Worm (Caenorhabditis elegans): Measurements from ENCODE around the gene F13H8.6.

F13H8.6 gene

ce11 chrII:6335358-6335757 lies 48.6 kb upstream of the F13H8.6 start, which contains the start of gene C32D5.14 (continued):
- TF ChIP-seq efl-1 (optimal IDR thresholded peaks at IDR 0.05) (no peak), efl-1 (GFP tag; optimal IDR thresholded peaks at IDR 0.05 in 1 of 2) (peak in 1 of 2 experiments; percentile 88), dsc-1 (tag; optimal IDR thresholded peaks at IDR 0.05) (peak; percentile 31), grh-1 (GFP tag; IDR thresholded peaks at IDR 0.05) (no peak), C16A3.4 (tag; optimal IDR thresholded peaks at IDR 0.05) (no peak), ces-1 (GFP tag; optimal IDR thresholded peaks at IDR 0.05) (no peak), C04F5.9 (tag; optimal IDR thresholded peaks at IDR 0.05) (no peak)

- no peak for TF ChIP-seq blmp-1 (tag; optimal IDR thresholded peaks at IDR 0.05)
- TF ChIP-seq ceh-63 (GFP tag; optimal IDR thresholded peaks at IDR 0.05), result no peak
- TF ChIP-seq pqm-1 (tag; optimal IDR thresholded peaks at IDR 0.05), result no peak
- TF ChIP-seq ztf-4 (tag; optimal IDR thresholded peaks at IDR 0.05), result no peak
- TF ChIP-seq nhr-237 (tag; optimal IDR thresholded peaks at IDR 0.05), result no peak
- TF ChIP-seq hlh-4 (tag; optimal IDR thresholded peaks at IDR 0.05), result no peak
- TF ChIP-seq unc-86 (tag; optimal IDR thresholded peaks at IDR 0.05), result no peak
- TF ChIP-seq mef-2 (tag; optimal IDR thresholded peaks at IDR 0.05), result no peak
- peak in 1 of 2 experiments; percentile 7 for TF ChIP-seq lin-35 (GFP tag; optimal IDR thresholded peaks at IDR 0.05)
- no peak for TF ChIP-seq lsy-2 (tag; optimal IDR thresholded peaks at IDR 0.05)
- no peak for TF ChIP-seq tbx-2 (tag; optimal IDR thresholded peaks at IDR 0.05)
- TF ChIP-seq hlh-17 (GFP tag; optimal IDR thresholded peaks at IDR 0.05; ENCODE audit: borderline replicate concordance), result no peak
- no peak for TF ChIP-seq nhr-77 (tag; optimal IDR thresholded peaks at IDR 0.05)
- no peak for TF ChIP-seq snpc-4 (tag; optimal IDR thresholded peaks at IDR 0.05)
- TF ChIP-seq unc-130 (tag; optimal IDR thresholded peaks at IDR 0.05), result no peak
- no peak for TF ChIP-seq nhr-19 (GFP tag; conservative IDR thresholded peaks at IDR 0.05)
- no peak for TF ChIP-seq ceh-90 (tag; optimal IDR thresholded peaks at IDR 0.05)
- TF ChIP-seq dsc-1 (tag; optimal IDR thresholded peaks at IDR 0.05), result no peak
- no peak for TF ChIP-seq egl-13 (tag; optimal IDR thresholded peaks at IDR 0.05)
- no peak for TF ChIP-seq ztf-11 (tag; optimal IDR thresholded peaks at IDR 0.05)
- no peak for TF ChIP-seq nhr-28 (tag; optimal IDR thresholded peaks at IDR 0.05)
- no peak for TF ChIP-seq efl-1 (optimal IDR thresholded peaks at IDR 0.05)
- TF ChIP-seq efl-1 (GFP tag; optimal IDR thresholded peaks at IDR 0.05 in 1 of 2), result peak in 1 of 2 experiments; percentile 90
- peak; percentile 0 for TF ChIP-seq lin-14 (GFP tag; optimal IDR thresholded peaks at IDR 0.05)
- no peak for TF ChIP-seq nhr-20 (tag; optimal IDR thresholded peaks at IDR 0.05)
- no peak for TF ChIP-seq pag-3 (tag; optimal IDR thresholded peaks at IDR 0.05; ENCODE audit: borderline replicate concordance, insufficient read depth)
- no peak for TF ChIP-seq fkh-10 (GFP tag; optimal IDR thresholded peaks at IDR 0.05)
- no peak for TF ChIP-seq mdl-1 (tag; optimal IDR thresholded peaks at IDR 0.05)
- no peak for TF ChIP-seq C04F5.9 (tag; optimal IDR thresholded peaks at IDR 0.05)
- TF ChIP-seq nhr-84 (tag; optimal IDR thresholded peaks at IDR 0.05), result no peak
- no peak for TF ChIP-seq efl-3 (GFP tag; optimal IDR thresholded peaks at IDR 0.05)
- TF ChIP-seq elt-2 (tag; optimal IDR thresholded peaks at IDR 0.05), result peak; percentile 46
- no peak for TF ChIP-seq nhr-71 (tag; optimal IDR thresholded peaks at IDR 0.05)
- no peak for TF ChIP-seq unc-30 (tag; optimal IDR thresholded peaks at IDR 0.05)
- no peak for TF ChIP-seq xbp-1 (tag; optimal IDR thresholded peaks at IDR 0.05)
- no peak for TF ChIP-seq lir-3 (tag; optimal IDR thresholded peaks at IDR 0.05; ENCODE audit: poor library complexity)
- no peak for TF ChIP-seq ceh-8 (GFP tag; optimal IDR thresholded peaks at IDR 0.05)
Observed at ce11 chrII:6334745-6335260, 48.0 kb upstream of the F13H8.6 start.

- TF ChIP-seq dsc-1 (tag; optimal IDR thresholded peaks at IDR 0.05) (no peak), fkh-4 (tag; optimal IDR thresholded peaks at IDR 0.05; ENCODE audit: borderline replicate concordance) (no peak), lin-14 (GFP tag; optimal IDR thresholded peaks at IDR 0.05) (no peak), nhr-76 (tag; optimal IDR thresholded peaks at IDR 0.05) (no peak), tlp-1 (tag; optimal IDR thresholded peaks at IDR 0.05) (no peak), blmp-1 (tag; optimal IDR thresholded peaks at IDR 0.05) (no peak), fkh-8 (tag; optimal IDR thresholded peaks at IDR 0.05) (no peak), unc-62 (GFP tag; optimal IDR thresholded peaks at IDR 0.05) (no peak), nhr-47 (tag; optimal IDR thresholded peaks at IDR 0.05) (no peak), tbx-2 (tag; optimal IDR thresholded peaks at IDR 0.05) (no peak), ceh-90 (tag; optimal IDR thresholded peaks at IDR 0.05) (no peak), mep-1 (tag; optimal IDR thresholded peaks at IDR 0.05) (no peak), C16A3.4 (tag; optimal IDR thresholded peaks at IDR 0.05) (no peak), lin-39 (tag; optimal IDR thresholded peaks at IDR 0.05) (no peak), efl-3 (GFP tag; optimal IDR thresholded peaks at IDR 0.05) (no peak), xbp-1 (tag; optimal IDR thresholded peaks at IDR 0.05) (no peak), ztf-11 (tag; optimal IDR thresholded peaks at IDR 0.05) (no peak), irx-1 (tag; optimal IDR thresholded peaks at IDR 0.05) (no peak)
Observed at ce11 chrII:6333887-6334286, 47.1 kb upstream of the F13H8.6 start, which contains the start of gene ttc-39B. TSS of gene ttc-39B (minus strand) at chrII:6333987.
